Worm (Caenorhabditis elegans): ENCODE data around the gene D2023.4.

Gene D2023.4

DNA sequence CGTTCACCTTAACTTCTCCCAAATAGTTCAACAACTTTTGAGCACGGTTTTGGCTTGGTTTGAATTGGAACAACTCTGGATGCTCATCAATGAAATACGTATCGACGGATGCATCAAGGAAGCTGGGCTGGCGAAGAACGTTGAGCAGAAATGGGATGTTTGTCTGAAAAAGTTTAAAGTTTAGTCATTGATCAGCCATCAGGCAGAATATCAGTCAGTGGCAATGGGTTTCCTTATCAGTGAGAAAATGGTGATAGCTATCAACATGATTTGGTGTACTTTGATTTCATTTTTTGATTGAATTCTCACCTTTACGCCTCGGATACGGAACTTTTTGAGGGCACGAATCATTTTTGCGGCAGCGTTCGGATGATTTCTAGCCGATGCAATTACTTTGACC lies 5.0 kb downstream of the D2023.4 start:
- TF ChIP-seq Y55F3AM.14 (GFP tag; optimal IDR thresholded peaks at IDR 0.05) (no peak), fos-1 (tag; optimal IDR thresholded peaks at IDR 0.05) (peak; percentile 65), elt-3 (tag; optimal IDR thresholded peaks at IDR 0.05) (no peak), ama-1 (optimal IDR thresholded peaks at IDR 0.05) (peak; percentile 53), sma-9 (GFP tag; optimal IDR thresholded peaks at IDR 0.05) (peak; percentile 47), sma-9 (tag; optimal IDR thresholded peaks at IDR 0.05) (no peak), nhr-11 (tag; optimal IDR thresholded peaks at IDR 0.05) (no peak)

DNA sequence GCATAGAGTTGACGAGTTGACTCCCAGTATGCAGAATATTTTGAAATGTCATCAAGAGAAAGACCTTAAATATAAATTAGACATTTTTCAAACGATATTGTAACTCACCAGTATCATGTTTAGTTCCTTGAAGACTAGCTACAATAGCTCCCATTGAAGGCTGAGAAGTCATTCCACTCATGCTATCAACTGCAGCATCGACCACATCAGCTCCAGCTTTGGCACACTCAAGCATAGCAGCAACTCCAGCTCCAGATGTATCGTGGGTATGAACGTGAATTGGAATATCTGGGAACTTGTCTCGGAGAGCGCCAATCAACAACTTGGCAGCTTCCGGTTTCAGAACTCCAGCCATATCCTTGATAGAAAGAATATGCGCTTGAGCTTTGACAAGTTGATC lies 6.1 kb downstream of the D2023.4 start:
- no peak for TF ChIP-seq mab-5 (tag; optimal IDR thresholded peaks at IDR 0.05)

DNA sequence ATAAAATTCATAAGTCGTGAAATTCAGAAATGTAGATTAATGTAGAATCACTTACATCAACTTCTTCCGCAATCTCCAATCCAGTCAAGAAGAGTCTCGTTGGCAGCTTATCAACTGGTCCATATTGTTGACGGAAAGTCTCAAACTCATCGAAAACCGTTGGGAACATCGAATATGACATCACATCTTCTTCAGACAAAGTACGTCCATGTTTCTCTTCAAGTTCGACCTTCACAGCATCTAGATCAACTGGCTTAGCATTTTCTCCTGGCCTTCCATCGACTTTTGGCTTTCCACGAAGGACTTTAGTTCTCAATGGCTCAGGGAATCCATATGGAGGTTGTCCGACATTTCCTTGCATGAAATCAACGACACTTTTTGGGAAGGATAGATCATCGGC lies 6.8 kb downstream of the D2023.4 start:
- no peak for TF ChIP-seq unc-55 (GFP tag; optimal IDR thresholded peaks at IDR 0.05)

DNA sequence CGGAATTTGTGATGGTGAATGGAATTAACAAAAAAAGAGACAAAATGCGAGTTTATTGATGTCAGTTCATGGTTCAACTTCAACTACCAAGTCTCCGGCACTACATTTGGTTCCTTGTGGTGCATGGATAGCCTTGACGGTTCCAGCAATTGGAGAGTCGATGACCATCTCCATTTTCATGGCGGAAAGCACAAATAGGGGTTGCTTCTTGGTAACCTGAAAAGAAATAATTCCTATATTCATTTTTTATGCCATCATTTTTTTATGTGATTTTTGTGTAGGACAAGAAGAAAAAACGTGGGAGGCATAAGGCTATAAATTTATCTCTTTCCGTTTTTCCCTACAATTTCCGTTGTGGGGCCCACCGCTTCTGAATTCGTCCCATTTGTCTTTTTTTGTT lies 7.5 kb downstream of the D2023.4 start:
- no peak for TF ChIP-seq mdl-1 (tag; optimal IDR thresholded peaks at IDR 0.05)
- TF ChIP-seq aly-2 (tag; optimal IDR thresholded peaks at IDR 0.05) = no peak
- no peak for TF ChIP-seq gmeb-1 (tag; optimal IDR thresholded peaks at IDR 0.05)
- TF ChIP-seq Y55F3AM.14 (GFP tag; optimal IDR thresholded peaks at IDR 0.05) = no peak
- no peak for TF ChIP-seq nhr-11 (tag; optimal IDR thresholded peaks at IDR 0.05)
- TF ChIP-seq nhr-237 (tag; optimal IDR thresholded peaks at IDR 0.05) = no peak
- no peak for TF ChIP-seq fos-1 (tag; optimal IDR thresholded peaks at IDR 0.05)
- no peak for TF ChIP-seq mab-5 (tag; optimal IDR thresholded peaks at IDR 0.05)
- TF ChIP-seq nhr-129 (tag; optimal IDR thresholded peaks at IDR 0.05) = no peak
- TF ChIP-seq unc-62 (GFP tag; optimal IDR thresholded peaks at IDR 0.05) = no peak
- no peak for TF ChIP-seq sma-9 (GFP tag; optimal IDR thresholded peaks at IDR 0.05)
- TF ChIP-seq sma-9 (tag; optimal IDR thresholded peaks at IDR 0.05) = no peak
- TF ChIP-seq lin-11 (tag; optimal IDR thresholded peaks at IDR 0.05) = no peak
- TF ChIP-seq lin-13 (GFP tag; optimal IDR thresholded peaks at IDR 0.05) = no peak
- no peak for TF ChIP-seq blmp-1 (tag; optimal IDR thresholded peaks at IDR 0.05; ENCODE audit: insufficient read depth)
- no peak for TF ChIP-seq lsy-2 (tag; optimal IDR thresholded peaks at IDR 0.05)

DNA sequence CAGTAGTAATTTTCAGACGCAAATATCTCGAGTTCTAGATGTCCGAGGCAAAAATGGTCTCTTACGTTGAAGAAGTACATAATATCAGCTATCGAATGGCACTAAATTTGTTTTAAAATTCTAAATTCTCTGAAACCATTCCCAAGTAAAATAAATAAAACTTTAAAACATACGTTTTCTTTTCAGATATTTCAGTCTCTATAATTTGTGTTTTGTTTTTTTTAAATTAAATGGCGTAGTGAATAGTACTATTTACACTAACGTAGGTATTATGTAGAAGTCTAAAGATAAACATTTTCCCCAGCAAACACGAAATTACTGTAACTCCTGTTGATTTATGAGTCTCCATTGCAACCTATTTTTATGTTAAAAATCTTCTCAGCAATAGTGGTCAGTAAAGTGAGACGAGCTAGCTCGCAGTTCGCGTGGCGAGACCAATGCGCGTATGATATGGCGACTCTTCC lies 8.3 kb downstream of the D2023.4 start:
- peak in 1 of 2 experiments; percentile 16 for TF ChIP-seq lsy-2 (tag; optimal IDR thresholded peaks at IDR 0.05)
- TF ChIP-seq ama-1 (optimal IDR thresholded peaks at IDR 0.05) = peak; percentile 1
- peak; percentile 36 for TF ChIP-seq ztf-4 (tag; optimal IDR thresholded peaks at IDR 0.05)
- no peak for TF ChIP-seq nhr-10 (tag; optimal IDR thresholded peaks at IDR 0.05)
- peak; percentile 27 for TF ChIP-seq nhr-21 (tag; optimal IDR thresholded peaks at IDR 0.05)
- TF ChIP-seq elt-3 (tag; optimal IDR thresholded peaks at IDR 0.05) = no peak
- TF ChIP-seq aly-2 (tag; optimal IDR thresholded peaks at IDR 0.05) = no peak
- peak; percentile 44 for TF ChIP-seq nhr-25 (tag; optimal IDR thresholded peaks at IDR 0.05)

DNA sequence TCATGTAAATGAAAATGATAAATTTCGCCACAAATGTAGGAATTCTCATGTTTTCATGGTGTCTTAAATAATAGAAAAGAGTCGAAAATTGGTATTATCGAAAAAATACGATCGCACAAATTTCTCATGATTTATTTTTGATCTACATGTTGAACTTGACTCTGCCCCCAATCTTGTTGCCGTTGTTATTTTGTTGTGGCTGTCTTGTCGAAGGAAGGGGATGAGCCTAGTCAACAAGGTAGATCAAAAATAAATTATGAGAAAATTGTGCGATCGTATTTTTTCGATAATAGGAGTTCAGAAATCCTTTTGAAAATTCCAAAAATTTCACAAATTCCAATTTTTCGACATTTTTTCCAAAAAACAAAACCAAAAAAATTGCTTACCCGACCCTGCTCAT lies 10.0 kb downstream of the D2023.4 start:
- no peak for TF ChIP-seq peb-1 (tag; optimal IDR thresholded peaks at IDR 0.05)
- TF ChIP-seq R02D3.7 (tag; optimal IDR thresholded peaks at IDR 0.05) = no peak
- no peak for TF ChIP-seq mbf-1 (tag; optimal IDR thresholded peaks at IDR 0.05)
- no peak for TF ChIP-seq nhr-77 (tag; optimal IDR thresholded peaks at IDR 0.05)
- TF ChIP-seq skn-1 (tag; optimal IDR thresholded peaks at IDR 0.05) = no peak
- no peak for TF ChIP-seq elt-3 (tag; optimal IDR thresholded peaks at IDR 0.05)
- TF ChIP-seq ZK546.5 (tag; optimal IDR thresholded peaks at IDR 0.05) = no peak
- TF ChIP-seq gmeb-1 (tag; optimal IDR thresholded peaks at IDR 0.05) = no peak
- TF ChIP-seq Y55F3AM.14 (GFP tag; optimal IDR thresholded peaks at IDR 0.05) = no peak
- TF ChIP-seq snpc-4 (tag; optimal IDR thresholded peaks at IDR 0.05) = no peak
- no peak for TF ChIP-seq nhr-25 (tag; optimal IDR thresholded peaks at IDR 0.05)
- TF ChIP-seq nhr-23 (tag; optimal IDR thresholded peaks at IDR 0.05) = no peak
- TF ChIP-seq fos-1 (tag; optimal IDR thresholded peaks at IDR 0.05) = no peak
- TF ChIP-seq zag-1 (tag; optimal IDR thresholded peaks at IDR 0.05) = no peak
- TF ChIP-seq alr-1 (tag; optimal IDR thresholded peaks at IDR 0.05) = no peak
- no peak for TF ChIP-seq nhr-11 (tag; optimal IDR thresholded peaks at IDR 0.05)
